Worm (Caenorhabditis elegans) whole organism, late embryonic: ENCODE measurements around the gene K07H8.5.

ENCODE experiments used
- C08G9.2 ChIP-seq: sonication (generic microtip); optimal IDR thresholded peaks from 2 replicates; lab custom pipeline; 2016; ENCODE audit warnings: mild to moderate bottlenecking, missing genetic modification characterization, moderate library complexity, missing compliant biosample characterization
- C38D4.7 ChIP-seq: fragments of 200-800 bp; sonication (Bioruptor generic); optimal IDR thresholded peaks from 2 replicates; lab custom pipeline; 2018; ENCODE audit warnings: mild to moderate bottlenecking, missing genetic modification characterization, moderate library complexity, missing compliant biosample characterization
- F13H6.1 ChIP-seq: sonication (generic microtip); optimal IDR thresholded peaks from 2 replicates; lab custom pipeline; 2016; ENCODE audit warnings: missing genetic modification characterization, missing compliant biosample characterization
- K02D7.2 ChIP-seq: sonication (generic microtip); optimal IDR thresholded peaks from 2 replicates; lab custom pipeline; 2017; ENCODE audit warnings: mild to moderate bottlenecking, missing genetic modification characterization, missing compliant biosample characterization
- K09A11.1 ChIP-seq: sonication (generic microtip); optimal IDR thresholded peaks from 2 replicates; lab custom pipeline; 2017; ENCODE audit warnings: antibody characterized with exemption, mild to moderate bottlenecking, missing genetic modification characterization, missing compliant biosample characterization; ENCODE audit not compliant: insufficient read depth
- T23F11.4 ChIP-seq: fragments of 200-800 bp; sonication (Bioruptor generic); optimal IDR thresholded peaks from 2 replicates; lab custom pipeline; 2018; ENCODE audit warnings: mild to moderate bottlenecking, missing genetic modification characterization, missing compliant biosample characterization
- Y22D7AL.16 ChIP-seq: sonication (generic microtip); optimal IDR thresholded peaks from 2 replicates; lab custom pipeline; 2016; ENCODE audit warnings: missing genetic modification characterization, missing compliant biosample characterization
- ahr-1 ChIP-seq: sonication (generic microtip); optimal IDR thresholded peaks from 2 replicates; lab custom pipeline; 2016; ENCODE audit warnings: missing genetic modification characterization, missing compliant biosample characterization
- ama-1 ChIP-seq: fragments of 150-350 bp; optimal IDR thresholded peaks from 2 replicates; lab custom pipeline; 2014
- ceh-14 ChIP-seq: sonication (generic microtip); optimal IDR thresholded peaks from 2 replicates; lab custom pipeline; 2016; ENCODE audit warnings: missing genotype, missing genetic modification characterization, missing compliant biosample characterization
- ceh-18 ChIP-seq: sonication (generic microtip); optimal IDR thresholded peaks from 2 replicates; lab custom pipeline; 2016; ENCODE audit warnings: missing genetic modification characterization, missing compliant biosample characterization
- ceh-19 ChIP-seq: fragments of 200-800 bp; sonication (Bioruptor generic); optimal IDR thresholded peaks from 2 replicates; lab custom pipeline; 2018; ENCODE audit warnings: mild to moderate bottlenecking, missing genetic modification characterization, missing compliant biosample characterization
- ceh-2 ChIP-seq: sonication (generic microtip); optimal IDR thresholded peaks from 2 replicates; lab custom pipeline; 2016; ENCODE audit warnings: missing genotype, missing genetic modification characterization, missing compliant biosample characterization
- ceh-22 ChIP-seq: sonication (generic microtip); optimal IDR thresholded peaks from 2 replicates; lab custom pipeline; 2017; ENCODE audit warnings: missing biosample characterization, missing genetic modification characterization
- ceh-24 ChIP-seq: sonication (generic microtip); optimal IDR thresholded peaks from 2 replicates; lab custom pipeline; 2016; ENCODE audit warnings: mild to moderate bottlenecking, missing genetic modification characterization, missing compliant biosample characterization
- ceh-31 ChIP-seq: sonication (generic microtip); optimal IDR thresholded peaks from 2 replicates; lab custom pipeline; 2016; ENCODE audit warnings: missing genetic modification characterization, missing compliant biosample characterization
- ceh-45 ChIP-seq: fragments of 200-800 bp; sonication (Bioruptor generic); IDR thresholded peaks from 2 replicates; pipeline ENCODE4 v1.3.6; 2022; ENCODE audit warnings: missing genetic modification reagents, missing genetic modification characterization, missing compliant biosample characterization
- ceh-48 ChIP-seq: sonication (generic microtip); optimal IDR thresholded peaks from 2 replicates; lab custom pipeline; 2016; ENCODE audit warnings: missing genetic modification characterization, inconsistent platforms, missing compliant biosample characterization
- ceh-9 ChIP-seq: sonication (generic microtip); optimal IDR thresholded peaks from 2 replicates; lab custom pipeline; 2016; ENCODE audit warnings: mild to moderate bottlenecking, missing genetic modification characterization, inconsistent platforms, missing compliant biosample characterization
- dmd-4 ChIP-seq: sonication (generic microtip); optimal IDR thresholded peaks from 2 replicates; lab custom pipeline; 2016; ENCODE audit warnings: borderline replicate concordance, missing genetic modification characterization, missing compliant biosample characterization
- elt-2 ChIP-seq: sonication (generic microtip); optimal IDR thresholded peaks from 2 replicates; lab custom pipeline; 2016; ENCODE audit warnings: missing genetic modification reagents, missing genetic modification characterization, missing compliant biosample characterization
- elt-4 ChIP-seq: sonication (generic microtip); optimal IDR thresholded peaks from 2 replicates; lab custom pipeline; 2016; ENCODE audit warnings: missing genetic modification characterization, missing compliant biosample characterization
- ets-4 ChIP-seq: sonication (generic microtip); optimal IDR thresholded peaks from 2 replicates; lab custom pipeline; 2016; ENCODE audit warnings: missing genetic modification characterization, missing compliant biosample characterization
- fax-1 ChIP-seq: sonication (generic microtip); optimal IDR thresholded peaks from 2 replicates; lab custom pipeline; 2016; ENCODE audit warnings: missing genotype, missing genetic modification characterization, missing compliant biosample characterization
- fkh-6 ChIP-seq: sonication (generic microtip); optimal IDR thresholded peaks from 2 replicates; lab custom pipeline; 2016; ENCODE audit warnings: missing genetic modification characterization, missing compliant biosample characterization
- gmeb-2 ChIP-seq: sonication (generic microtip); optimal IDR thresholded peaks from 2 replicates; lab custom pipeline; 2016; ENCODE audit warnings: missing genetic modification characterization, inconsistent platforms, missing compliant biosample characterization
- hlh-13 ChIP-seq: fragments of 200-800 bp; sonication (Bioruptor generic); optimal IDR thresholded peaks from 2 replicates; lab custom pipeline; 2018; ENCODE audit warnings: mild to moderate bottlenecking, missing genetic modification characterization, missing compliant biosample characterization
- hlh-6 ChIP-seq: sonication (generic microtip); optimal IDR thresholded peaks from 2 replicates; lab custom pipeline; 2016; ENCODE audit warnings: missing genotype, missing genetic modification characterization, missing compliant biosample characterization
- lim-6 ChIP-seq: sonication (generic microtip); optimal IDR thresholded peaks from 2 replicates; lab custom pipeline; 2016; ENCODE audit warnings: missing genetic modification characterization, missing compliant biosample characterization
- madf-2 ChIP-seq: sonication (generic microtip); optimal IDR thresholded peaks from 2 replicates; lab custom pipeline; 2017; ENCODE audit warnings: missing genetic modification characterization, missing compliant biosample characterization
- mec-3 ChIP-seq: sonication (generic microtip); optimal IDR thresholded peaks from 2 replicates; lab custom pipeline; 2016; ENCODE audit warnings: borderline replicate concordance, missing genetic modification characterization, missing compliant biosample characterization
- nfya-1 ChIP-seq: sonication (generic microtip); optimal IDR thresholded peaks from 2 replicates; lab custom pipeline; 2017; ENCODE audit warnings: missing genetic modification characterization, mild to moderate bottlenecking, missing compliant biosample characterization, antibody characterized with exemption, moderate library complexity
- nhr-11 ChIP-seq: fragments of 150-350 bp; optimal IDR thresholded peaks from 2 replicates; lab custom pipeline; 2014; ENCODE audit warnings: missing biosample characterization, missing genetic modification characterization
- npax-4 ChIP-seq: sonication (generic microtip); optimal IDR thresholded peaks from 2 replicates; lab custom pipeline; 2016; ENCODE audit warnings: missing genetic modification characterization, missing compliant biosample characterization
- odd-2 ChIP-seq: sonication (generic microtip); optimal IDR thresholded peaks from 2 replicates; lab custom pipeline; 2017; ENCODE audit warnings: antibody characterized with exemption, mild to moderate bottlenecking, missing genetic modification characterization, missing compliant biosample characterization
- pag-3 ChIP-seq: sonication (generic microtip); optimal IDR thresholded peaks from 2 replicates; lab custom pipeline; 2016; ENCODE audit warnings: missing compliant biosample characterization, missing genetic modification characterization, borderline replicate concordance
- pha-2 ChIP-seq: sonication (generic microtip); optimal IDR thresholded peaks from 2 replicates; lab custom pipeline; 2017; ENCODE audit warnings: mild to moderate bottlenecking, missing genetic modification characterization, missing compliant biosample characterization
- pha-4 ChIP-seq: fragments of 150-350 bp; optimal IDR thresholded peaks from 2 replicates; lab custom pipeline; 2018; ENCODE audit warnings: missing biosample characterization, missing genetic modification reagents, missing genetic modification characterization
- pqm-1 ChIP-seq: sonication (generic microtip); optimal IDR thresholded peaks from 2 replicates; lab custom pipeline; 2016; ENCODE audit warnings: missing genetic modification characterization, missing compliant biosample characterization
- pros-1 ChIP-seq: fragments of 150-350 bp; optimal IDR thresholded peaks from 2 replicates; lab custom pipeline; 2014; ENCODE audit warnings: missing biosample characterization, missing genetic modification reagents, missing genetic modification characterization
- sdc-2 ChIP-seq: sonication (generic microtip); optimal IDR thresholded peaks from 2 replicates; lab custom pipeline; 2016; ENCODE audit warnings: missing genotype, missing genetic modification characterization, missing compliant biosample characterization
- sox-2 ChIP-seq: fragments of 200-800 bp; sonication (Bioruptor generic); IDR thresholded peaks from 2 replicates; pipeline ENCODE4 v1.3.6; 2022; ENCODE audit warnings: missing genetic modification reagents, missing genetic modification characterization, missing compliant biosample characterization
- sox-4 ChIP-seq: sonication (generic microtip); optimal IDR thresholded peaks from 2 replicates; lab custom pipeline; 2017; ENCODE audit warnings: mild to moderate bottlenecking, missing genetic modification characterization, inconsistent platforms, missing compliant biosample characterization
- syd-9 ChIP-seq: sonication (generic microtip); optimal IDR thresholded peaks from 2 replicates; lab custom pipeline; 2016; ENCODE audit warnings: mild to moderate bottlenecking, missing genetic modification characterization, moderate library complexity, missing compliant biosample characterization
- tbx-2 ChIP-seq: sonication (generic microtip); optimal IDR thresholded peaks from 2 replicates; lab custom pipeline; 2016; ENCODE audit warnings: missing genetic modification characterization, missing compliant biosample characterization
- unc-3 ChIP-seq, 2 experiments: fragments of 200-800 bp in 1 of 2; sonication (Bioruptor generic) in 1 of 2; sonication (generic microtip) in 1 of 2; conservative IDR thresholded peaks in 1 of 2; optimal IDR thresholded peaks in 1 of 2; 2 replicates each; pipeline versions ENCODE4 v1.3.6 to Lab custom; 2016 to 2022; ENCODE audit warnings: missing compliant biosample characterization in 2 of 2, missing genetic modification characterization in 2 of 2, missing genetic modification reagents in 1 of 2
- unc-55 ChIP-seq: sonication (generic microtip); optimal IDR thresholded peaks from 2 replicates; lab custom pipeline; 2017; ENCODE audit warnings: missing biosample characterization, missing genetic modification reagents, missing genetic modification characterization
- unc-86 ChIP-seq: sonication (generic microtip); optimal IDR thresholded peaks from 2 replicates; lab custom pipeline; 2016; ENCODE audit warnings: missing genetic modification characterization, missing compliant biosample characterization
- zip-5 ChIP-seq: sonication (generic microtip); optimal IDR thresholded peaks from 2 replicates; lab custom pipeline; 2016; ENCODE audit warnings: missing genetic modification characterization, missing compliant biosample characterization

The K07H8.5 gene

ce11 chrIV:8225357-8225756 lies 42.8 kb upstream of the K07H8.5 start, which contains the start of gene serp-1.2:
TSS of gene serp-1.2 (plus strand) at chrIV:8225674.
- TF ChIP-seq elt-2 (tag; lab: Kevin White, UChicago) (peak; percentile 12), npax-4 (tag; lab: Kevin White, UChicago) (no peak)

ce11 chrIV:8226474-8226873 lies 41.6 kb upstream of the K07H8.5 start:
- TF ChIP-seq Y22D7AL.16, result no peak
- no peak for TF ChIP-seq C08G9.2
- no peak for TF ChIP-seq unc-86 (tag; lab: Kevin White, UChicago)
- TF ChIP-seq ama-1 (lab: Kevin White, UChicago), result peak; percentile 1

ce11 chrIV:8229523-8229922 lies 38.6 kb upstream of the K07H8.5 start:
- TF ChIP-seq dmd-4 (tag; lab: Kevin White, UChicago) (no peak), sox-2 (no peak), npax-4 (tag; lab: Kevin White, UChicago) (no peak), unc-86 (tag; lab: Kevin White, UChicago) (no peak), ceh-19 (GFP tag; lab: Kevin White, UChicago) (no peak), ceh-31 (tag; lab: Kevin White, UChicago) (no peak), mec-3 (no peak), ceh-48 (tag; lab: Kevin White, UChicago) (no peak), pros-1 (tag; lab: Kevin White, UChicago) (no peak), pag-3 (tag; lab: Kevin White, UChicago) (no peak), tbx-2 (tag; lab: Kevin White, UChicago) (peak; percentile 34), ceh-45 (no peak), ahr-1 (tag; lab: Kevin White, UChicago) (no peak), nhr-11 (tag; lab: Kevin White, UChicago) (no peak), ceh-9 (no peak), elt-2 (tag; lab: Kevin White, UChicago) (peak; percentile 10), T23F11.4 (GFP tag; lab: Kevin White, UChicago) (no peak), fax-1 (tag; lab: Kevin White, UChicago) (no peak), hlh-13 (no peak), C08G9.2 (no peak), K02D7.2 (tag; lab: Kevin White, UChicago) (no peak), hlh-6 (tag; lab: Kevin White, UChicago) (peak; percentile 37), ceh-24 (no peak), pha-4 (tag; lab: Kevin White, UChicago) (no peak), gmeb-2 (tag; lab: Kevin White, UChicago) (no peak), lim-6 (tag; lab: Kevin White, UChicago) (no peak), ceh-22 (tag; lab: Kevin White, UChicago) (no peak), nfya-1 (peak; percentile 19), ets-4 (tag; lab: Kevin White, UChicago) (peak; percentile 21), pqm-1 (tag; lab: Kevin White, UChicago) (peak; percentile 77), syd-9 (no peak), zip-5 (no peak), C38D4.7 (GFP tag; lab: Kevin White, UChicago) (no peak), K09A11.1 (tag; lab: Kevin White, UChicago) (no peak), ceh-14 (tag; lab: Kevin White, UChicago) (no peak), odd-2 (tag; lab: Kevin White, UChicago) (no peak), madf-2 (tag; lab: Kevin White, UChicago) (no peak), F13H6.1 (tag; lab: Kevin White, UChicago) (peak; percentile 60), unc-55 (GFP tag; lab: Kevin White, UChicago) (peak; percentile 38), sox-4 (tag; lab: Kevin White, UChicago) (no peak), elt-4 (tag; lab: Kevin White, UChicago) (no peak), unc-3 (GFP tag; conservative IDR thresholded peaks at IDR 0.05; lab: Robert Waterston, UW) (no peak), unc-3 (tag; optimal IDR thresholded peaks at IDR 0.05; lab: Kevin White, UChicago) (no peak), ceh-18 (peak; percentile 58), sdc-2 (tag; lab: Kevin White, UChicago) (no peak), fkh-6 (tag; lab: Kevin White, UChicago) (no peak), ceh-2 (peak; percentile 36), pha-2 (tag; lab: Kevin White, UChicago) (no peak)
